Fruit fly (Drosophila melanogaster) whole organism, embryonic: ENCODE results near the gene Tpr2.

Experiments
- Adf1 ChIP-seq: fragments of 200-800 bp; sonication (Bioruptor generic); IDR thresholded peaks from 2 replicates; pipeline ENCODE4 v1.3.6; 2022; ENCODE audit warnings: missing biosample characterization, missing genetic modification characterization
- Atf3 ChIP-seq: fragments of 200-800 bp; sonication (Bioruptor generic); optimal IDR thresholded peaks from 3 replicates; lab custom pipeline; 2016; ENCODE audit warnings: missing biosample characterization, missing genetic modification characterization
- B-H1 ChIP-seq: fragments of 200-800 bp; sonication (Bioruptor generic); IDR thresholded peaks from 3 replicates; pipeline ENCODE4 v1.3.6; 2022; ENCODE audit warnings: missing biosample characterization, missing genetic modification characterization
- CG1024 ChIP-seq: fragments of 200-800 bp; sonication (Bioruptor generic); IDR thresholded peaks from 2 replicates; pipeline ENCODE4 v1.3.6; 2022; ENCODE audit warnings: missing biosample characterization, missing genetic modification characterization
- CG10267 ChIP-seq: fragments of 200-800 bp; sonication (Bioruptor generic); optimal IDR thresholded peaks from 2 replicates; lab custom pipeline; 2018; ENCODE audit warnings: missing biosample characterization, mild to moderate bottlenecking, missing genetic modification characterization, moderate library complexity
- CG10274 ChIP-seq: fragments of 200-800 bp; sonication (Bioruptor generic); optimal IDR thresholded peaks from 3 replicates; lab custom pipeline; 2017; ENCODE audit warnings: missing biosample characterization, mild to moderate bottlenecking, missing genetic modification characterization
- CG10543 ChIP-seq: fragments of 200-800 bp; sonication (Bioruptor generic); optimal IDR thresholded peaks from 3 replicates; lab custom pipeline; 2017; ENCODE audit warnings: missing biosample characterization, mild to moderate bottlenecking, missing genetic modification characterization, moderate library complexity
- CG11504 ChIP-seq: fragments of 200-800 bp; sonication (Bioruptor generic); optimal IDR thresholded peaks from 3 replicates; lab custom pipeline; 2019; ENCODE audit warnings: missing biosample characterization, mild to moderate bottlenecking, missing genetic modification characterization, moderate library complexity
- CG1233 ChIP-seq: fragments of 200-800 bp; sonication (Bioruptor generic); optimal IDR thresholded peaks from 4 replicates; lab custom pipeline; 2018; ENCODE audit warnings: missing biosample characterization, mild to moderate bottlenecking, missing genetic modification characterization
- CG15011 ChIP-seq: fragments of 200-800 bp; sonication (Bioruptor generic); optimal IDR thresholded peaks from 3 replicates; lab custom pipeline; 2018; ENCODE audit warnings: missing biosample characterization, mild to moderate bottlenecking, missing genetic modification characterization
- CG33213 ChIP-seq: fragments of 200-800 bp; sonication (Bioruptor generic); optimal IDR thresholded peaks from 3 replicates; lab custom pipeline; 2016; ENCODE audit warnings: missing biosample characterization, missing genetic modification characterization
- CG3407 ChIP-seq: fragments of 200-800 bp; sonication (Bioruptor generic); optimal IDR thresholded peaks from 2 replicates; lab custom pipeline; 2018; ENCODE audit warnings: missing biosample characterization, mild to moderate bottlenecking, missing genetic modification characterization
- CG3995 ChIP-seq: fragments of 200-800 bp; sonication (Bioruptor generic); optimal IDR thresholded peaks from 3 replicates; lab custom pipeline; 2016; ENCODE audit warnings: missing biosample characterization, missing genetic modification characterization
- CG4360 ChIP-seq: fragments of 200-800 bp; sonication (Bioruptor generic); IDR thresholded peaks from 2 replicates; pipeline ENCODE4 v1.3.6; 2022; ENCODE audit warnings: missing biosample characterization, missing genetic modification characterization
- CG7745 ChIP-seq: fragments of 200-800 bp; sonication (Bioruptor generic); optimal IDR thresholded peaks from 2 replicates; lab custom pipeline; 2018; ENCODE audit warnings: missing biosample characterization, mild to moderate bottlenecking, missing genetic modification characterization, moderate library complexity
- CoRest ChIP-seq: fragments of 200-800 bp; sonication (Bioruptor generic); optimal IDR thresholded peaks from 3 replicates; lab custom pipeline; 2018; ENCODE audit warnings: missing biosample characterization, mild to moderate bottlenecking, missing genetic modification characterization, moderate library complexity
- Gug ChIP-seq: fragments of 200-800 bp; sonication (Bioruptor generic); IDR thresholded peaks from 4 replicates; pipeline ENCODE4 v1.3.6; 2022; ENCODE audit warnings: missing biosample characterization, missing genetic modification characterization
- MESR4 ChIP-seq: fragments of 200-800 bp; sonication (Bioruptor generic); optimal IDR thresholded peaks from 2 replicates; lab custom pipeline; 2018; ENCODE audit warnings: missing biosample characterization, mild to moderate bottlenecking, missing genetic modification characterization, moderate library complexity
- Meics ChIP-seq: fragments of 200-800 bp; sonication (Bioruptor generic); optimal IDR thresholded peaks from 2 replicates; lab custom pipeline; 2017; ENCODE audit warnings: missing biosample characterization, mild to moderate bottlenecking, missing genetic modification characterization
- Pdp1 ChIP-seq, 2 experiments: fragments of 200-800 bp; sonication (Bioruptor generic); optimal IDR thresholded peaks; 3 replicates each; lab custom pipeline; 2016; ENCODE audit warnings: missing biosample characterization in 2 of 2, missing genetic modification characterization in 2 of 2, mild to moderate bottlenecking in 1 of 2, moderate library complexity in 1 of 2
- Rx ChIP-seq: fragments of 200-800 bp; sonication (Bioruptor generic); IDR thresholded peaks from 2 replicates; pipeline ENCODE4 v1.3.6; 2022; ENCODE audit warnings: missing biosample characterization, missing genetic modification characterization
- Six4 ChIP-seq: fragments of 200-800 bp; sonication (Bioruptor generic); optimal IDR thresholded peaks from 2 replicates; lab custom pipeline; 2016; ENCODE audit warnings: missing biosample characterization, missing genetic modification characterization
- Tbp ChIP-seq: fragments of >200 bp; optimal IDR thresholded peaks from 2 replicates; lab custom pipeline; 2018; ENCODE audit warnings: missing biosample characterization, missing genetic modification characterization
- Vsx1 ChIP-seq: fragments of 200-800 bp; sonication (Bioruptor generic); optimal IDR thresholded peaks from 2 replicates; lab custom pipeline; 2017; ENCODE audit warnings: missing biosample characterization, mild to moderate bottlenecking, missing genetic modification characterization, missing genetic modification reagents
- ab ChIP-seq: fragments of 200-800 bp; sonication (Bioruptor generic); optimal IDR thresholded peaks from 2 replicates; lab custom pipeline; 2016; ENCODE audit warnings: missing biosample characterization, missing genetic modification characterization
- abd-A ChIP-seq: fragments of 200-800 bp; sonication (Bioruptor generic); optimal IDR thresholded peaks from 3 replicates; lab custom pipeline; 2019; ENCODE audit warnings: missing biosample characterization, mild to moderate bottlenecking, missing genetic modification characterization, moderate library complexity
- ac ChIP-seq: fragments of 200-800 bp; sonication (Bioruptor generic); optimal IDR thresholded peaks from 3 replicates; lab custom pipeline; 2017; ENCODE audit warnings: missing biosample characterization, mild to moderate bottlenecking, missing genetic modification characterization
- bsh ChIP-seq, 2 experiments: fragments of 200-800 bp; sonication (Bioruptor generic); optimal IDR thresholded peaks; 2 replicates each; lab custom pipeline; 2017 to 2018; ENCODE audit warnings: mild to moderate bottlenecking in 2 of 2, missing biosample characterization in 2 of 2, missing genetic modification characterization in 2 of 2, moderate library complexity in 1 of 2
- cato ChIP-seq: fragments of 200-800 bp; sonication (Bioruptor generic); optimal IDR thresholded peaks from 2 replicates; lab custom pipeline; 2016; ENCODE audit warnings: missing biosample characterization, missing genetic modification characterization, borderline replicate concordance
- ci ChIP-seq: fragments of 200-800 bp; sonication (Bioruptor generic); IDR thresholded peaks from 3 replicates; pipeline ENCODE4 v1.3.6; 2022; ENCODE audit warnings: missing biosample characterization, missing genetic modification characterization
- dpn ChIP-seq, 2 experiments: fragments of 200-800 bp; sonication (Bioruptor generic); optimal IDR thresholded peaks; 3 replicates each; lab custom pipeline; 2016; ENCODE audit warnings: missing biosample characterization in 2 of 2, missing genetic modification characterization in 2 of 2
- ems ChIP-seq: fragments of 200-800 bp; sonication (Bioruptor generic); optimal IDR thresholded peaks from 3 replicates; lab custom pipeline; 2016; ENCODE audit warnings: missing biosample characterization, missing genetic modification characterization
- exex ChIP-seq: fragments of 200-800 bp; sonication (Bioruptor generic); optimal IDR thresholded peaks from 4 replicates; lab custom pipeline; 2018; ENCODE audit warnings: missing biosample characterization, mild to moderate bottlenecking, missing genetic modification characterization, moderate library complexity
- ham ChIP-seq: fragments of 200-800 bp; sonication (Bioruptor generic); IDR thresholded peaks from 2 replicates; pipeline ENCODE4 v1.3.6; 2022; ENCODE audit warnings: missing biosample characterization, missing genetic modification characterization
- lab ChIP-seq: fragments of 200-800 bp; sonication (Bioruptor generic); optimal IDR thresholded peaks from 3 replicates; lab custom pipeline; 2017; ENCODE audit warnings: missing biosample characterization, missing genetic modification characterization, mild to moderate bottlenecking, moderate library complexity, missing genetic modification reagents
- lov ChIP-seq, 2 experiments: fragments of 200-800 bp in 1 of 2; fragments of >200 bp in 1 of 2; sonication (Bioruptor generic) in 1 of 2; IDR thresholded peaks in 1 of 2; optimal IDR thresholded peaks in 1 of 2; 2 replicates in 1 of 2; 3 replicates in 1 of 2; pipeline versions ENCODE4 v1.3.6 to Lab custom; 2017 to 2022; ENCODE audit warnings: missing biosample characterization in 1 of 2, missing genetic modification characterization in 1 of 2
- mirr ChIP-seq: fragments of 200-800 bp; sonication (Bioruptor generic); optimal IDR thresholded peaks from 3 replicates; lab custom pipeline; 2018; ENCODE audit warnings: missing biosample characterization, mild to moderate bottlenecking, missing genetic modification characterization
- nerfin-2 ChIP-seq: fragments of 200-800 bp; sonication (Bioruptor generic); IDR thresholded peaks from 2 replicates; pipeline ENCODE4 v1.3.6; 2022; ENCODE audit warnings: missing biosample characterization, missing genetic modification characterization; ENCODE audit not compliant: partially characterized antibody
- phol ChIP-seq: fragments of 200-800 bp; sonication (Bioruptor generic); optimal IDR thresholded peaks from 3 replicates; lab custom pipeline; 2018; ENCODE audit warnings: missing biosample characterization, mild to moderate bottlenecking, missing genetic modification characterization, moderate library complexity
- psq ChIP-seq: fragments of 200-800 bp; sonication (Bioruptor generic); optimal IDR thresholded peaks from 2 replicates; lab custom pipeline; 2017; ENCODE audit warnings: missing biosample characterization, missing genetic modification characterization
- sim ChIP-seq: fragments of 200-800 bp; sonication (Bioruptor generic); IDR thresholded peaks from 2 replicates; pipeline ENCODE4 v1.3.6; 2022; ENCODE audit warnings: missing biosample characterization, missing genetic modification characterization
- sisA ChIP-seq: fragments of 200-800 bp; sonication (Bioruptor generic); IDR thresholded peaks from 2 replicates; pipeline ENCODE4 v1.3.6; 2022; ENCODE audit warnings: missing biosample characterization, missing genetic modification characterization
- sqz ChIP-seq: fragments of 200-800 bp; sonication (Bioruptor generic); optimal IDR thresholded peaks from 3 replicates; lab custom pipeline; 2018; ENCODE audit warnings: missing biosample characterization, mild to moderate bottlenecking, missing genetic modification characterization
- ssp ChIP-seq: fragments of 200-800 bp; sonication (Bioruptor generic); IDR thresholded peaks from 2 replicates; pipeline ENCODE4 v1.3.6; 2022; ENCODE audit warnings: missing biosample characterization, missing genetic modification characterization
- tll ChIP-seq, 2 experiments: fragments of 200-800 bp in 1 of 2; fragments of >200 bp in 1 of 2; sonication (Bioruptor generic) in 1 of 2; optimal IDR thresholded peaks; 2 replicates each; lab custom pipeline; 2017 to 2019; ENCODE audit warnings: missing biosample characterization in 2 of 2, missing genetic modification characterization in 2 of 2, mild to moderate bottlenecking in 1 of 2, moderate library complexity in 1 of 2
- wdn ChIP-seq: fragments of 200-800 bp; sonication (Bioruptor generic); IDR thresholded peaks from 2 replicates; pipeline ENCODE4 v1.3.6; 2022; ENCODE audit warnings: missing biosample characterization, missing genetic modification characterization
- z ChIP-seq: fragments of 200-800 bp; sonication (Bioruptor generic); IDR thresholded peaks from 3 replicates; pipeline ENCODE4 v1.3.6; 2022; ENCODE audit warnings: missing biosample characterization, missing genetic modification characterization

The Tpr2 gene

dm6 chr2L:16521345-16522285 lies 30.3 kb downstream of the Tpr2 start (continued):
- peak; percentile 94 for TF ChIP-seq sqz (GFP tag; lab: Kevin White, UChicago)
- TF ChIP-seq CG7745 (tag; lab: Kevin White, UChicago): peak; percentile 93
- peak; percentile 97 for TF ChIP-seq CG3407 (GFP tag; lab: Kevin White, UChicago)
- TF ChIP-seq wdn (GFP tag; lab: Robert Waterston, UW): no peak
- TF ChIP-seq CG1233 (GFP tag; lab: Kevin White, UChicago): peak; percentile 91
- TF ChIP-seq Atf3 (GFP tag; lab: Kevin White, UChicago): peak; percentile 40
- peak; percentile 64 for TF ChIP-seq CG10267
- peak; percentile 73 for TF ChIP-seq CoRest
- TF ChIP-seq CG4360 (GFP tag; lab: Robert Waterston, UW): peak; percentile 93
- peak; percentile 75 for TF ChIP-seq cato (GFP tag; lab: Kevin White, UChicago)
- no peak for TF ChIP-seq Gug
- TF ChIP-seq CG10274 (GFP tag; lab: Kevin White, UChicago): peak; percentile 74
- TF ChIP-seq Meics (GFP tag; lab: Kevin White, UChicago): peak; percentile 76
- TF ChIP-seq phol: peak; percentile 25
- TF ChIP-seq Six4 (GFP tag; lab: Kevin White, UChicago): peak; percentile 70
- peak; percentile 97 for TF ChIP-seq Vsx1 (GFP tag; lab: Kevin White, UChicago)
- peak; percentile 54 to 66 for TF ChIP-seq Pdp1 (GFP tag; optimal IDR thresholded peaks at IDR 0.05; lab: Kevin White, UChicago)
- TF ChIP-seq Rx (GFP tag; lab: Robert Waterston, UW): peak; percentile 38; the same call in 1 of the 2 replicates
- no peak for TF ChIP-seq lov (optimal IDR thresholded peaks at IDR 0.05; lab: Kevin White, UChicago)
- peak; percentile 79; the same call in 1 of the 3 replicates for TF ChIP-seq lov (GFP tag; IDR thresholded peaks at IDR 0.05; lab: Robert Waterston, UW)
- TF ChIP-seq psq (GFP tag; lab: Kevin White, UChicago): peak; percentile 89
- TF ChIP-seq CG15011: peak; percentile 89
- peak; percentile 50; the same call in 1 of the 2 replicates for TF ChIP-seq CG1024 (GFP tag; lab: Robert Waterston, UW)
- peak; percentile 83 for TF ChIP-seq z (GFP tag; lab: Robert Waterston, UW)
- TF ChIP-seq exex (tag; lab: Kevin White, UChicago): peak; percentile 53
- TF ChIP-seq ac (GFP tag; lab: Kevin White, UChicago): peak; percentile 99
- peak; percentile 95 for TF ChIP-seq CG10543 (GFP tag; lab: Kevin White, UChicago)
- TF ChIP-seq ci (GFP tag; lab: Robert Waterston, UW): peak; percentile 93
- peak; percentile 79 for TF ChIP-seq sim
- TF ChIP-seq ham (GFP tag; lab: Robert Waterston, UW): no peak
- peak; percentile 16 for TF ChIP-seq MESR4 (GFP tag; lab: Kevin White, UChicago)
- TF ChIP-seq CG33213 (GFP tag; lab: Kevin White, UChicago): peak; percentile 66
- TF ChIP-seq Tbp: no peak
- peak; percentile 44 for TF ChIP-seq dpn (GFP tag; optimal IDR thresholded peaks at IDR 0.05; lab: Kevin White, UChicago)
- peak in 1 of 2 experiments; percentile 86 for TF ChIP-seq tll (GFP tag; optimal IDR thresholded peaks at IDR 0.05; lab: Kevin White, UChicago)
- TF ChIP-seq CG3995 (GFP tag; lab: Kevin White, UChicago): no peak
- TF ChIP-seq lab: peak; percentile 93
- peak; percentile 87 for TF ChIP-seq abd-A (tag; lab: Kevin White, UChicago)
- TF ChIP-seq mirr (GFP tag; lab: Kevin White, UChicago): peak; percentile 93
- TF ChIP-seq bsh (GFP tag; optimal IDR thresholded peaks at IDR 0.05; lab: Kevin White, UChicago): peak; percentile 77 to 89
- TF ChIP-seq nerfin-2 (GFP tag; lab: Robert Waterston, UW): no peak
- no peak for TF ChIP-seq ssp
- peak; percentile 56 for TF ChIP-seq ems (GFP tag; lab: Kevin White, UChicago)
- TF ChIP-seq CG11504 (tag; lab: Kevin White, UChicago): peak; percentile 71
- TF ChIP-seq Adf1: peak; percentile 80
- no peak for TF ChIP-seq sisA
- TF ChIP-seq ab (GFP tag; lab: Kevin White, UChicago): peak; percentile 37
- peak; percentile 44; the same call in 1 of the 3 replicates for TF ChIP-seq B-H1 (GFP tag; lab: Robert Waterston, UW)
